Worm (Caenorhabditis elegans) whole organism, L2 larva: ENCODE data around the gene F28C6.9.

ENCODE experiments used
- C34F6.9 ChIP-seq: fragments of 150-350 bp; optimal IDR thresholded peaks from 2 replicates; lab custom pipeline; 2014; ENCODE audit warnings: missing biosample characterization, missing genetic modification characterization
- F13H6.1 ChIP-seq: sonication (generic microtip); optimal IDR thresholded peaks from 2 replicates; lab custom pipeline; 2016; ENCODE audit warnings: missing genetic modification characterization, missing compliant biosample characterization
- R02D3.7 ChIP-seq: fragments of 150-350 bp; optimal IDR thresholded peaks from 2 replicates; lab custom pipeline; 2014; ENCODE audit warnings: missing biosample characterization, missing genetic modification characterization
- Y55F3AM.14 ChIP-seq: fragments of 200-800 bp; sonication (Bioruptor generic); optimal IDR thresholded peaks from 2 replicates; lab custom pipeline; 2018; ENCODE audit warnings: mild to moderate bottlenecking, missing genetic modification characterization, missing compliant biosample characterization
- aly-2 ChIP-seq: fragments of 150-350 bp; optimal IDR thresholded peaks from 2 replicates; lab custom pipeline; 2014; ENCODE audit warnings: missing biosample characterization, missing genetic modification characterization
- ama-1 ChIP-seq: fragments of 150-350 bp; optimal IDR thresholded peaks from 2 replicates; lab custom pipeline; 2018; ENCODE audit warnings: inconsistent platforms
- blmp-1 ChIP-seq: sonication (generic microtip); optimal IDR thresholded peaks from 2 replicates; lab custom pipeline; 2017; ENCODE audit warnings: missing genetic modification characterization, mild to moderate bottlenecking, missing compliant biosample characterization, antibody characterized with exemption, moderate library complexity; ENCODE audit not compliant: insufficient read depth
- ceh-16 ChIP-seq: fragments of 150-350 bp; optimal IDR thresholded peaks from 2 replicates; lab custom pipeline; 2014; ENCODE audit warnings: missing biosample characterization, missing genetic modification characterization
- ceh-82 ChIP-seq: fragments of 150-350 bp; optimal IDR thresholded peaks from 2 replicates; lab custom pipeline; 2014; ENCODE audit warnings: missing biosample characterization, missing genetic modification characterization
- crh-2 ChIP-seq: sonication (generic microtip); optimal IDR thresholded peaks from 2 replicates; lab custom pipeline; 2017; ENCODE audit warnings: missing biosample characterization, missing genetic modification characterization
- egl-27 ChIP-seq: sonication (generic microtip); optimal IDR thresholded peaks from 3 replicates; lab custom pipeline; 2017; ENCODE audit warnings: missing biosample characterization, missing genetic modification reagents, missing genetic modification characterization
- elt-1 ChIP-seq: fragments of 150-350 bp; optimal IDR thresholded peaks from 2 replicates; lab custom pipeline; 2014; ENCODE audit warnings: missing biosample characterization, missing genetic modification characterization
- elt-3 ChIP-seq: sonication (generic microtip); optimal IDR thresholded peaks from 2 replicates; lab custom pipeline; 2017; ENCODE audit warnings: missing biosample characterization, missing genetic modification characterization
- fos-1 ChIP-seq: fragments of 150-350 bp; optimal IDR thresholded peaks from 2 replicates; lab custom pipeline; 2014; ENCODE audit warnings: missing biosample characterization, missing genetic modification characterization
- gmeb-1 ChIP-seq: fragments of 150-350 bp; optimal IDR thresholded peaks from 2 replicates; lab custom pipeline; 2014; ENCODE audit warnings: missing biosample characterization, missing genetic modification characterization
- lin-13 ChIP-seq: fragments of 150-350 bp; optimal IDR thresholded peaks from 2 replicates; lab custom pipeline; 2014; ENCODE audit warnings: missing biosample characterization, missing genetic modification reagents, missing genetic modification characterization
- lin-39 ChIP-seq: fragments of 150-350 bp; optimal IDR thresholded peaks from 2 replicates; lab custom pipeline; 2014; ENCODE audit warnings: missing biosample characterization, missing genetic modification reagents, missing genetic modification characterization
- lsy-2 ChIP-seq, 2 experiments: fragments of 150-350 bp in 1 of 2; sonication (generic microtip) in 1 of 2; optimal IDR thresholded peaks; 2 replicates each; lab custom pipeline; 2014 to 2017; ENCODE audit warnings: missing biosample characterization in 2 of 2, missing genetic modification characterization in 2 of 2
- mbf-1 ChIP-seq: sonication (generic microtip); optimal IDR thresholded peaks from 2 replicates; lab custom pipeline; 2017; ENCODE audit warnings: missing biosample characterization, missing genetic modification characterization
- mdl-1 ChIP-seq, 2 experiments: fragments of 150-350 bp in 1 of 2; sonication (generic microtip) in 1 of 2; optimal IDR thresholded peaks; 2 replicates each; lab custom pipeline; 2017; ENCODE audit warnings: missing biosample characterization in 2 of 2, missing genetic modification characterization in 2 of 2
- nhr-10 ChIP-seq: sonication (generic microtip); optimal IDR thresholded peaks from 2 replicates; lab custom pipeline; 2017; ENCODE audit warnings: missing biosample characterization, missing genetic modification characterization
- nhr-11 ChIP-seq: fragments of 150-350 bp; optimal IDR thresholded peaks from 2 replicates; lab custom pipeline; 2014; ENCODE audit warnings: missing biosample characterization, missing genetic modification characterization
- nhr-12 ChIP-seq: fragments of 150-350 bp; optimal IDR thresholded peaks from 2 replicates; lab custom pipeline; 2014; ENCODE audit warnings: missing biosample characterization, missing genetic modification characterization
- nhr-129 ChIP-seq: fragments of 150-350 bp; optimal IDR thresholded peaks from 2 replicates; lab custom pipeline; 2014; ENCODE audit warnings: missing biosample characterization, missing genetic modification characterization
- nhr-21 ChIP-seq: fragments of 150-350 bp; optimal IDR thresholded peaks from 2 replicates; lab custom pipeline; 2014; ENCODE audit warnings: missing biosample characterization, missing genetic modification characterization
- nhr-23 ChIP-seq: fragments of 150-350 bp; optimal IDR thresholded peaks from 2 replicates; lab custom pipeline; 2014; ENCODE audit warnings: missing biosample characterization, missing genetic modification reagents, missing genetic modification characterization
- nhr-25 ChIP-seq: fragments of 150-350 bp; sonication (generic microtip); optimal IDR thresholded peaks from 3 replicates; lab custom pipeline; 2014; ENCODE audit warnings: missing biosample characterization, missing genetic modification characterization
- nhr-6 ChIP-seq: fragments of 150-350 bp; optimal IDR thresholded peaks from 2 replicates; lab custom pipeline; 2014; ENCODE audit warnings: missing biosample characterization, missing genetic modification characterization
- peb-1 ChIP-seq: fragments of 150-350 bp; optimal IDR thresholded peaks from 2 replicates; lab custom pipeline; 2014; ENCODE audit warnings: missing biosample characterization, missing genetic modification characterization
- sma-3 ChIP-seq: sonication (generic microtip); optimal IDR thresholded peaks from 2 replicates; lab custom pipeline; 2016; ENCODE audit warnings: missing genetic modification reagents, missing genetic modification characterization, missing compliant biosample characterization
- sma-9 ChIP-seq, 2 experiments: fragments of 150-350 bp in 1 of 2; sonication (generic microtip) in 1 of 2; optimal IDR thresholded peaks; 2 replicates each; lab custom pipeline; 2014 to 2016; ENCODE audit warnings: missing genetic modification characterization in 2 of 2, mild to moderate bottlenecking in 1 of 2, missing biosample characterization in 1 of 2, missing compliant biosample characterization in 1 of 2, missing genetic modification reagents in 1 of 2, moderate library complexity in 1 of 2
- unc-39 ChIP-seq: fragments of 150-350 bp; optimal IDR thresholded peaks from 2 replicates; lab custom pipeline; 2014; ENCODE audit warnings: missing biosample characterization, missing genetic modification characterization
- unc-55 ChIP-seq: fragments of 150-350 bp; sonication (generic microtip); optimal IDR thresholded peaks from 3 replicates; lab custom pipeline; 2014; ENCODE audit warnings: missing biosample characterization, missing genetic modification reagents, missing genetic modification characterization
- unc-62 ChIP-seq: fragments of 150-350 bp; optimal IDR thresholded peaks from 2 replicates; lab custom pipeline; 2014; ENCODE audit warnings: missing biosample characterization, missing genetic modification reagents, missing genetic modification characterization
- zag-1 ChIP-seq: fragments of 150-350 bp; optimal IDR thresholded peaks from 2 replicates; lab custom pipeline; 2014; ENCODE audit warnings: missing biosample characterization, missing genetic modification characterization
- ztf-11 ChIP-seq: sonication (generic microtip); optimal IDR thresholded peaks from 2 replicates; lab custom pipeline; 2017; ENCODE audit warnings: missing biosample characterization, missing genetic modification characterization

F28C6.9 gene

ce11 chrII:8568234-8568969 is 41.6 kb downstream of the F28C6.9 start:
- TF ChIP-seq nhr-25 (no peak), egl-27 (tag; lab: Kevin White, UChicago) (no peak), lin-39 (tag; lab: Kevin White, UChicago) (no peak), aly-2 (no peak), nhr-11 (tag; lab: Kevin White, UChicago) (no peak), nhr-6 (tag; lab: Kevin White, UChicago) (no peak), zag-1 (no peak), nhr-10 (no peak), elt-1 (tag; lab: Kevin White, UChicago) (no peak), Y55F3AM.14 (GFP tag; lab: Kevin White, UChicago) (no peak)

DNA sequence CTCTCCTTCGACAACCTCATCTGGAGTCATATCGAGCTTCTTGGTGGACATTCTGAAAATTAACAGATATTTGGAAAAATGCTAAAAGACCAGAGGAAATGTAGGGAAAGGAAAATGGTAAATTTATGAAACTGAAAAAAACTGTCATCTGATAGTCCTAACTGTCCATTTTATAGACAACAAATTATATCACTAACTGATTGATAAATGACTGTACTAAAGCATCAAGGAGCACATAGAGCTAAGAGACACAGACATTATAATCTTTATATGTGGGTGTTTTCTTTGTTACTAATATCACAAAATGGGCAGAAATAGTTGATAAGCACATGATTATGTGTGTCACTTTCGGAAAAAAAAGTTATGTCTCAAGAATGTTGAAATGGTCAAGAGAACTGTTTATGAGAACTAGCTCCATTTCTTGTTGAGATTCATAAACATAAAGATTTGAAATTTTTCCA is 43.1 kb downstream of the F28C6.9 start, which contains the start of gene F54C9.3:
Gene F54C9.3 (minus strand): TSS at position 51 of the 461 bp plus-strand sequence.
- TF ChIP-seq crh-2 (tag; lab: Kevin White, UChicago), result peak; percentile 54
- peak; percentile 41 for TF ChIP-seq gmeb-1
- TF ChIP-seq blmp-1, result no peak
- TF ChIP-seq sma-3, result no peak
- TF ChIP-seq nhr-21 (tag; lab: Kevin White, UChicago), result no peak
- no peak for TF ChIP-seq aly-2
- peak; percentile 98 for TF ChIP-seq fos-1
- peak; percentile 13 for TF ChIP-seq sma-9 (GFP tag; optimal IDR thresholded peaks at IDR 0.05; lab: Kevin White, UChicago)
- no peak for TF ChIP-seq sma-9 (tag; optimal IDR thresholded peaks at IDR 0.05; lab: Kevin White, UChicago)
- TF ChIP-seq F13H6.1, result peak; percentile 46
- TF ChIP-seq ceh-82, result no peak
- peak in 1 of 2 experiments; percentile 11 for TF ChIP-seq lsy-2 (tag; optimal IDR thresholded peaks at IDR 0.05; lab: Kevin White, UChicago)

DNA sequence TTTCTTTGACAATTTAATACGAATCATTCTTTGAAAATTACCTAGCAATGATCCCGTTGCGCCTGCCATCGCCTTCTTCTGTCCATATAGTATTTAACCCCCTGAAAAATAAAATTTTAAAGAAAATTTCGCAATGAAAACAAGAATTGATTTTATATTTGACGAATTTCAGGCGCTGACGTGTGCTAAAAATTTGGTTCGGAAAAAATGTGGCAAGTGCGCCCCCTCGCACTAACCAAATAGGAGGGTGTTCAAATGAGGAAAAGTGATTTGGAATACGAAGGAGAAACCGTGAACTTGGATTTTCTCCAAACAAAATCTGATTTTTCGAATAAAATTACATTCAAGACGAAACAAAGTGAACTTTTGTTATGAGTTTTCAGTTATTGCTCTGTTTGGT is 43.9 kb downstream of the F28C6.9 start, which contains the start of gene stc-1:
Gene stc-1 (minus strand): TSS at position 101 of the 400 bp plus-strand sequence.
- TF ChIP-seq nhr-23 (tag; lab: Kevin White, UChicago) (no peak), ama-1 (lab: Kevin White, UChicago) (no peak), fos-1 (no peak), elt-3 (tag; lab: Kevin White, UChicago) (no peak), elt-1 (tag; lab: Kevin White, UChicago) (no peak), unc-55 (peak; percentile 41), lin-39 (tag; lab: Kevin White, UChicago) (no peak), nhr-21 (tag; lab: Kevin White, UChicago) (no peak), unc-39 (no peak), ztf-11 (no peak), mdl-1 (tag; optimal IDR thresholded peaks at IDR 0.05; lab: Kevin White, UChicago) (no peak), gmeb-1 (peak; percentile 84), nhr-6 (tag; lab: Kevin White, UChicago) (no peak), lin-13 (GFP tag; lab: Kevin White, UChicago) (no peak), unc-62 (GFP tag; lab: Kevin White, UChicago) (no peak), ceh-82 (no peak), mbf-1 (tag; lab: Kevin White, UChicago) (no peak), nhr-12 (no peak), nhr-129 (tag; lab: Kevin White, UChicago) (peak; percentile 23), R02D3.7 (no peak), sma-9 (GFP tag; optimal IDR thresholded peaks at IDR 0.05; lab: Kevin White, UChicago) (no peak), sma-9 (tag; optimal IDR thresholded peaks at IDR 0.05; lab: Kevin White, UChicago) (no peak), zag-1 (no peak), sma-3 (peak; percentile 13), lsy-2 (tag; optimal IDR thresholded peaks at IDR 0.05; lab: Kevin White, UChicago) (peak in 1 of 2 experiments; percentile 58), C34F6.9 (tag; lab: Kevin White, UChicago) (peak; percentile 36), Y55F3AM.14 (GFP tag; lab: Kevin White, UChicago) (no peak), crh-2 (tag; lab: Kevin White, UChicago) (peak; percentile 43), peb-1 (tag; lab: Kevin White, UChicago) (no peak)
- TF ChIP-seq, all 48 proteins: peak for 7

ce11 chrII:8562002-8562401 is 48.0 kb downstream of the F28C6.9 start, which contains the start of gene F54C9.14:
Gene F54C9.14, plus strand, starts transcription at chrII:8562302.
- TF ChIP-seq peb-1 (tag; lab: Kevin White, UChicago) (no peak), blmp-1 (no peak), ceh-16 (tag; lab: Kevin White, UChicago) (no peak), nhr-10 (no peak), crh-2 (tag; lab: Kevin White, UChicago) (no peak)
